Worm (Caenorhabditis elegans): ENCODE data around the gene ikke-1.

DNA sequence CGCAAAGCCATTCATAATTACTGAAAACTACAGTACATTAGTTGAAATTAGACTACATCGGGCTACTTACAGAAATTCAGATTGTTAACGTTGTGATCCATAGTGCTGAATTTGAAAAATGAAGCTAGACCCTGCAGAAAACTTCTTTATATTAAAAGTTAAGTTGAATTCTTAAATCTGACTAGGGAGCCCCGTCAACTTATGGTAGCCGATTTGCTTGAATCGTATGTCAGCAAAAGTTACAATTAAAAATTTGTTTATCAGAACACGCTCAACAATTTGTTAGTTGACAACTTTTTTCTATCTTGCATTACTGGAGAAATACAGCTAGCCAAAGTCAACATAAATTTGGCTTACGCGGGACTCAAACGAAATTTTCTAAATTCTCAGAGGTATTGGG is 28.0 kb downstream of the ikke-1 start, which contains the start of gene F59B2.14:
- TF ChIP-seq ceh-43 (GFP tag; optimal IDR thresholded peaks at IDR 0.05) (no peak), unc-62 (GFP tag; optimal IDR thresholded peaks at IDR 0.05) (no peak), ztf-11 (tag; optimal IDR thresholded peaks at IDR 0.05) (no peak), snpc-4 (tag; optimal IDR thresholded peaks at IDR 0.05) (no peak), nhr-28 (tag; optimal IDR thresholded peaks at IDR 0.05) (no peak), pha-4 (tag; optimal IDR thresholded peaks at IDR 0.05) (no peak)

Data from whole organism, mixed stage, embryonic.